Fruit fly (Drosophila melanogaster): Measurements from ENCODE around the gene CG43049.
A peak's percentile ranks its signal among the peaks of the same experiment; 100 is the strongest.

The CG43049 gene

DNA sequence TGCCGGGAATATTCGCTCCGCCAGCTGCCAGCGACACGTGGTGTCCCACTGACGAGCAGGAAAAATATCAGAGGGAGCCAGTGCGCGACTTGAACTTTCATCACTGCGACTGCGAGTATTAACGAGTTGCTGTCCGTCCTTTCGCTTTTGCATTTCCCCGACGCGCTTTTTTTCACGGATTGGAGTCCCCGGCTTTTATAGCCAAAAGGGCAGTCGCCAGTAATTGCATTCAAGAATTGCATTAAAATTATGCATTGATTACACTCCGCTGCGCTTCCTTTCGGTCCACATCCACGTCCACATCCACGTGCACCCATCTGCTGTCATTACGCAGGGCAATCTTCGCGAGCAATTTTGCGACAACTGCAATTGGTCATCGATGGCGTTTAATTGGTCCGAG, 13.8 kb upstream of the CG43049 start, which contains the start of gene Ir75d:
Gene Ir75d, minus strand, starts transcription at position 101 of the 400 bp plus-strand sequence.
- no peak for TF ChIP-seq kay (GFP tag; ENCODE audit: borderline replicate concordance)

DNA sequence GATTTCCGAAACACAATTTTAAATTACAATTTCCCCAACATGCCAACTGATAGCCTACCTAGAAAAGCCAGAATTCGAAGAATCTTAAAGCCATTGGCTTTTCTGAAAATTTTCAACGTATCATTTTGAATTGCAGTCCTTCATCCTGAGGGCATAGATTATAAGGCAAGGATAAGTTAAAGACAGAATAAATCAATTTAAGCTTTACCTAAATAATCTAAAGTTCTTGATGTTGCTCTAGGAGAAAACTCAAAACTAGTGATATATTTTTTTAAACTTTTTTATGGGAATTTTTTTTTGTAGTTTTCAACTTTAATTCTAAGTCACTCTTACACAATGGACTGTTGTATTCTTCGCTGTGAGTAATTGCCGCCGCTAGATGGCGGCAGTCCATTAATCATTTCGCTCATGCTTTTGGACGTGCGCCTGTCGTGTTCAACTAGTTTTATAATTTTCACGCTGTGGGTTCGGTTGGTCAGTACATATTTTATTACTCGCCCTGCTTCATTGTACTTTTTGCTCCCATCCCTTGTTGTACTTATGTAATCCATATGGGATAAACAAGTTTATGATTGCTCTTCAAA, 10.7 kb upstream of the CG43049 start, which contains the start of gene COX6AL2:
Gene COX6AL2, minus strand, starts transcription at position 51 of the 584 bp plus-strand sequence.
- TF ChIP-seq toe (GFP tag; optimal IDR thresholded peaks at IDR 0.05), result no peak
- TF ChIP-seq ovo (GFP tag; optimal IDR thresholded peaks at IDR 0.05), result no peak
- no peak for TF ChIP-seq CG14711 (tag; optimal IDR thresholded peaks at IDR 0.05)
- TF ChIP-seq CG11617 (GFP tag; optimal IDR thresholded peaks at IDR 0.05), result no peak
- TF ChIP-seq Mnt (GFP tag; optimal IDR thresholded peaks at IDR 0.05), result no peak
- TF ChIP-seq CG7101 (tag; optimal IDR thresholded peaks at IDR 0.05), result no peak
- TF ChIP-seq Clk (GFP tag; optimal IDR thresholded peaks at IDR 0.05), result no peak
- TF ChIP-seq CG33017 (tag; optimal IDR thresholded peaks at IDR 0.05), result no peak
- TF ChIP-seq CG5204 (GFP tag; optimal IDR thresholded peaks at IDR 0.05), result no peak
- TF ChIP-seq Hr96 (GFP tag; optimal IDR thresholded peaks at IDR 0.05), result no peak
- no peak for TF ChIP-seq CG12768 (GFP tag; optimal IDR thresholded peaks at IDR 0.05)
- TF ChIP-seq Crg-1 (GFP tag; optimal IDR thresholded peaks at IDR 0.05), result no peak
- no peak for TF ChIP-seq CG1620 (GFP tag; optimal IDR thresholded peaks at IDR 0.05)
- TF ChIP-seq bab1 (GFP tag; optimal IDR thresholded peaks at IDR 0.05), result no peak
- no peak for TF ChIP-seq CG7045 (GFP tag; optimal IDR thresholded peaks at IDR 0.05)
- TF ChIP-seq cnc (optimal IDR thresholded peaks at IDR 0.05), result no peak
- no peak for TF ChIP-seq pad (GFP tag; optimal IDR thresholded peaks at IDR 0.05)
- no peak for TF ChIP-seq kay (GFP tag; ENCODE audit: borderline replicate concordance)

DNA sequence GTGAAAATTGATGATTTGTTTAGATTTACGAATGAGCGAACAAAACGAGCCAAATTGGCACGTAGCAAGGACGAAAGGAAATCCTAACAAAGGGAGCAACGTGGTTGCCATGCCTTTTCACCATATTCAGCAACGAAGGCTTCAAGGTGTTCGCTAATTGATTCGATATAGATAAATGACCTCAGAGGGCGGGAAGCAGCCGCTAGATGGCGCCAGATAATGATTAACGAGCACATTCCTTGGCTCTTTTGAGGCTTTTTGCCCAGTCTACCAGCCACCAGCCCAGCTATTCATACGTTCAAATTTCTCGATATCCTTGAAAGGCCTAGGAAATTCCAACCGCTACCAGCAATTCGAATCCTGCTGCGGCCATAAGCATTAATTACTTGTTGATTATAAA, 8.4 kb upstream of the CG43049 start:
- TF ChIP-seq cnc (optimal IDR thresholded peaks at IDR 0.05) (no peak), CG14711 (tag; optimal IDR thresholded peaks at IDR 0.05) (no peak), toe (GFP tag; optimal IDR thresholded peaks at IDR 0.05) (no peak), Mnt (GFP tag; optimal IDR thresholded peaks at IDR 0.05) (no peak), CG11617 (GFP tag; optimal IDR thresholded peaks at IDR 0.05) (no peak), CG7045 (GFP tag; optimal IDR thresholded peaks at IDR 0.05) (no peak), CG5204 (GFP tag; optimal IDR thresholded peaks at IDR 0.05) (no peak), kay (GFP tag; ENCODE audit: borderline replicate concordance) (no peak), pad (GFP tag; optimal IDR thresholded peaks at IDR 0.05) (no peak), Hr96 (GFP tag; optimal IDR thresholded peaks at IDR 0.05) (no peak), Clk (GFP tag; optimal IDR thresholded peaks at IDR 0.05) (no peak), Crg-1 (GFP tag; optimal IDR thresholded peaks at IDR 0.05) (no peak), CG1620 (GFP tag; optimal IDR thresholded peaks at IDR 0.05) (no peak), CG33017 (tag; optimal IDR thresholded peaks at IDR 0.05) (no peak), tj (GFP tag; optimal IDR thresholded peaks at IDR 0.05) (no peak), bab1 (GFP tag; optimal IDR thresholded peaks at IDR 0.05) (no peak), ovo (GFP tag; optimal IDR thresholded peaks at IDR 0.05) (no peak), cic (GFP tag; optimal IDR thresholded peaks at IDR 0.05) (no peak), CG12768 (GFP tag; optimal IDR thresholded peaks at IDR 0.05) (no peak), CG7101 (tag; optimal IDR thresholded peaks at IDR 0.05) (no peak)

DNA sequence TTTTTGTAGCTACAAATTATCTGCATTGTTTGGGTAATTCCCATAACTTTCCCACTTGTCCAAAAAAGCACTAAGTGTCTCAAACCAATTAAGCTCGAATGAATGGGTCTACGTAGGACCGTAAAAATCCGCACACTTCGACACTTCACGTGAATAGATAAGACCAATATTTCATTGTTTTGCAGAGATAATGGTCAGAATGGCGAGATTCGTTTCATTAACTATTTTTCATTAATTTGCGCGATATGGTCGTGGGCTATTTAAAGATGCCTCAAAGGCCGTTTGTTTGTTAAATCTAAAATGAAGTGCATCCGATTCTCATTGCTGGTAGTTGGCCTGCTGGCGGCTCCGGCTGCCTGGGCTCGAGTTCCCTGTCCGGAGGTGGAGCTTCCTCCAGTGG, 7.6 kb upstream of the CG43049 start, which contains the start of gene CG6839:
Gene CG6839, plus strand, starts transcription at position 301 of the 400 bp plus-strand sequence.
- TF ChIP-seq toe (GFP tag; optimal IDR thresholded peaks at IDR 0.05), result no peak
- peak; percentile 51 for TF ChIP-seq cic (GFP tag; optimal IDR thresholded peaks at IDR 0.05)

DNA sequence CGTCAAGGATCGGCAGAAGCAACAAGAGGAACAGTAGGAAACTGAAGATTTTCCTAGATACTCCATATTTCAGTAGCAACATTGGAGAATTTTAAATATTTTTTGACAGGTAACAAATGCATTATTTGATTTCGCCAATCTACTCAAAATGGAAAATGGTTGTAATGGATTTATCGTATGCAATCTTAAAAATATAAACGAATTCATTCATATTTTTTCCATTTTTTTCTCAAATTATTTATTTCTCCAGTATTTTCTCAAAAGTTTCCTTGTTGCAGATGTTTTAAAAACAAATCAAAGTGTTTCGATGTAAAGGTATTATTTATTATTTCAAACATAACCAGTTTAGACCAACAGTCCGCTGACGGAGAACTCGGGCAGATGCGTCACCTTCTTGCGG, 4.7 kb upstream of the CG43049 start, which contains the start of gene CG18223:
Gene CG18223, minus strand, starts transcription at position 101 of the 400 bp plus-strand sequence.
- no peak for TF ChIP-seq Clk (GFP tag; optimal IDR thresholded peaks at IDR 0.05)

DNA sequence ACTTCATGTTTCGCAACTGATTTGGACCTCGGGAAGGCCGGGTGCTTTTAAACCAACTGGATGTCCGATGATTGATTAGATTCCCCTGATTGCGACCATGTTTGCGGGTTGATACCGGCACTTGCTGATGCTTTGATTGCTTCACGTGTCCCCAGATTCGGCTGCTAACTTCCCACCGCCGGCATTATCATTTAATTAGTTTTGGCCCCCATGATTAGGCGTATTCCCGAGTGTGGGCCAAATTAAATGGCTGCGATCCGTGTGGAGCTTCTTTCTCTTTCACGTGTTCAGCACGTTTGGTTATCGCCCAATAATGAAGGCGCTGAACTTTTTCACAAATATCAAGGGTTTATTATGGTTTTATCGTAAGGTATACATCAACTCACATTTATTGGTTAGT, 2.8 kb upstream of the CG43049 start, which contains the start of gene CG3819:
Gene CG3819, minus strand, starts transcription at position 23 of the 400 bp plus-strand sequence.
- no peak for TF ChIP-seq CG5204 (GFP tag; optimal IDR thresholded peaks at IDR 0.05)
- no peak for TF ChIP-seq Hr96 (GFP tag; optimal IDR thresholded peaks at IDR 0.05)
- no peak for TF ChIP-seq CG1620 (GFP tag; optimal IDR thresholded peaks at IDR 0.05)
- TF ChIP-seq pad (GFP tag; optimal IDR thresholded peaks at IDR 0.05), result no peak
- TF ChIP-seq kay (GFP tag; ENCODE audit: borderline replicate concordance), result no peak
- TF ChIP-seq tj (GFP tag; optimal IDR thresholded peaks at IDR 0.05), result no peak
- no peak for TF ChIP-seq toe (GFP tag; optimal IDR thresholded peaks at IDR 0.05)
- TF ChIP-seq CG11617 (GFP tag; optimal IDR thresholded peaks at IDR 0.05), result no peak
- TF ChIP-seq Clk (GFP tag; optimal IDR thresholded peaks at IDR 0.05), result no peak
- no peak for TF ChIP-seq bab1 (GFP tag; optimal IDR thresholded peaks at IDR 0.05)
- TF ChIP-seq cnc (optimal IDR thresholded peaks at IDR 0.05), result no peak

DNA sequence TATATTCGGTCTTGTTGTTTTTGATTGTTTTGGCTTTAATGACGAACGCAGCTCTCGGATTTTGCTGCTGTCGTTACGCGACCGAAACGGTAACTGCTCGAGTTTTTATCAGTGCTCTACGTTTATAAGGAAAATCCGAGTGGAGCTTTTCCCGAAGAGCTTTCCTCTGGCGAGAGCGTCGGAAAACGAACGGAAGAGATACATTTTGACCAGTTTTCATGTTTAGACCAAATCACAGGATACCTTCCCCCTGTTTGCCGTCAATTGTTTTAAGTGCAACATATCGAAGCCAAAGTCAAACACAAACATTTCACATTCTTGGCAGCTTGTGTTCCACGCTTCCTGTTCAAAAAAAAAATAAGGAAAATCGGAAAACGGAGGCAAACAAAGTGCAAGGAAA, 21.0 kb downstream of the CG43049 start, which contains the start of gene CG32204:
Gene CG32204, minus strand, starts transcription at position 101 of the 400 bp plus-strand sequence.
- no peak for TF ChIP-seq CG5204 (GFP tag; optimal IDR thresholded peaks at IDR 0.05)
- no peak for TF ChIP-seq CG7045 (GFP tag; optimal IDR thresholded peaks at IDR 0.05)
- TF ChIP-seq CG11617 (GFP tag; optimal IDR thresholded peaks at IDR 0.05), result no peak
- TF ChIP-seq kay (GFP tag; ENCODE audit: borderline replicate concordance), result no peak
- no peak for TF ChIP-seq tj (GFP tag; optimal IDR thresholded peaks at IDR 0.05)
- no peak for TF ChIP-seq pad (GFP tag; optimal IDR thresholded peaks at IDR 0.05)
- no peak for TF ChIP-seq toe (GFP tag; optimal IDR thresholded peaks at IDR 0.05)
- TF ChIP-seq Clk (GFP tag; optimal IDR thresholded peaks at IDR 0.05), result no peak
- TF ChIP-seq cnc (optimal IDR thresholded peaks at IDR 0.05), result no peak
- TF ChIP-seq CG33017 (tag; optimal IDR thresholded peaks at IDR 0.05), result no peak
- TF ChIP-seq bab1 (GFP tag; optimal IDR thresholded peaks at IDR 0.05), result no peak
- TF ChIP-seq CG12768 (GFP tag; optimal IDR thresholded peaks at IDR 0.05), result no peak
